In genomic region chrIII:3734007-3734406, ce11 we compare ENCODE assay signal across 7 worm cellular contexts.
TF ChIP-seq lines count a peak whose summit lies in the region.

Gene F34D10.3 (plus strand): TSS chrIII:3734255.

TF ChIP-seq in whole organism, L1 larva, 84 proteins besides CTCF, POLR2A, EP300 and RAD21:
- TF ChIP-seq lsy-2 (tag; optimal IDR thresholded peaks at IDR 0.05; lab: Kevin White, UChicago) (peak in 1 of 2 experiments; percentile 48), efl-1 (optimal IDR thresholded peaks at IDR 0.05; lab: Kevin White, UChicago) (peak; percentile 3 to 18), efl-1 (GFP tag; optimal IDR thresholded peaks at IDR 0.05 in 1 of 2; lab: Kevin White, UChicago) (peak; percentile 6 to 51), dpl-1 (GFP tag; optimal IDR thresholded peaks at IDR 0.05; lab: Kevin White, UChicago) (peak in 1 of 3 experiments; percentile 27), efl-3 (GFP tag; optimal IDR thresholded peaks at IDR 0.05; lab: Kevin White, UChicago) (no peak), nhr-28 (tag; optimal IDR thresholded peaks at IDR 0.05; lab: Kevin White, UChicago) (no peak), lin-35 (GFP tag; optimal IDR thresholded peaks at IDR 0.05; lab: Kevin White, UChicago) (peak; percentile 18 to 47)

TF ChIP-seq in whole organism, L2 larva, 48 proteins besides CTCF, POLR2A, EP300 and RAD21:
- TF ChIP-seq unc-55 (GFP tag; optimal IDR thresholded peaks at IDR 0.05; lab: Kevin White, UChicago), result peak; percentile 53
- peak; percentile 30 for TF ChIP-seq C34F6.9 (tag; optimal IDR thresholded peaks at IDR 0.05; lab: Kevin White, UChicago)
- no peak for TF ChIP-seq zag-1 (tag; optimal IDR thresholded peaks at IDR 0.05; lab: Kevin White, UChicago)
- TF ChIP-seq elt-1 (tag; optimal IDR thresholded peaks at IDR 0.05; lab: Kevin White, UChicago), result no peak
- TF ChIP-seq nhr-129 (tag; optimal IDR thresholded peaks at IDR 0.05; lab: Kevin White, UChicago), result peak; percentile 16
- peak in 1 of 2 experiments; percentile 3 for TF ChIP-seq lsy-2 (tag; optimal IDR thresholded peaks at IDR 0.05; lab: Kevin White, UChicago)
- TF ChIP-seq nhr-10 (tag; optimal IDR thresholded peaks at IDR 0.05; lab: Kevin White, UChicago), result no peak
TF ChIP-seq in whole organism, L2 larva: peak in this region for 4.

TF ChIP-seq in whole organism, L3 larva, 47 proteins besides CTCF, POLR2A, EP300 and RAD21:
- TF ChIP-seq lin-39 (tag; optimal IDR thresholded peaks at IDR 0.05; lab: Kevin White, UChicago) (peak; percentile 1), elt-1 (tag; optimal IDR thresholded peaks at IDR 0.05; lab: Kevin White, UChicago) (no peak), ztf-11 (tag; optimal IDR thresholded peaks at IDR 0.05; lab: Kevin White, UChicago) (no peak), ceh-82 (tag; optimal IDR thresholded peaks at IDR 0.05; lab: Kevin White, UChicago) (no peak), nfya-1 (tag; optimal IDR thresholded peaks at IDR 0.05; lab: Kevin White, UChicago; ENCODE audit: insufficient read depth) (peak; percentile 28), ceh-28 (tag; optimal IDR thresholded peaks at IDR 0.05; lab: Kevin White, UChicago) (no peak), hmg-11 (tag; optimal IDR thresholded peaks at IDR 0.05; lab: Kevin White, UChicago) (peak; percentile 6)

TF ChIP-seq in whole organism, L4 larva, 104 proteins besides CTCF, POLR2A, EP300 and RAD21:
- TF ChIP-seq mes-2 (tag; optimal IDR thresholded peaks at IDR 0.05; lab: Kevin White, UChicago; ENCODE audit: poor library complexity, severe bottlenecking) (peak; percentile 48), nhr-111 (GFP tag; optimal IDR thresholded peaks at IDR 0.05; lab: Kevin White, UChicago) (no peak), D1046.2 (GFP tag; IDR thresholded peaks at IDR 0.05; lab: Robert Waterston, UW) (no peak), aly-2 (tag; optimal IDR thresholded peaks at IDR 0.05; lab: Kevin White, UChicago) (no peak), lsy-2 (tag; optimal IDR thresholded peaks at IDR 0.05; lab: Kevin White, UChicago) (peak in 1 of 2 experiments; percentile 32), attf-4 (tag; optimal IDR thresholded peaks at IDR 0.05; lab: Kevin White, UChicago) (no peak)

TF ChIP-seq in whole organism, late embryonic, 69 proteins besides CTCF, POLR2A, EP300 and RAD21:
- TF ChIP-seq gmeb-2 (tag; optimal IDR thresholded peaks at IDR 0.05; lab: Kevin White, UChicago) (no peak), hlh-13 (GFP tag; optimal IDR thresholded peaks at IDR 0.05; lab: Kevin White, UChicago) (no peak), sox-4 (tag; optimal IDR thresholded peaks at IDR 0.05; lab: Kevin White, UChicago) (no peak), nhr-11 (tag; optimal IDR thresholded peaks at IDR 0.05; lab: Kevin White, UChicago) (no peak), unc-42 (tag; optimal IDR thresholded peaks at IDR 0.05; lab: Kevin White, UChicago) (peak; percentile 1)

TF ChIP-seq in whole organism, mixed stage, embryonic, 35 proteins besides CTCF, POLR2A, EP300 and RAD21:
- no peak for TF ChIP-seq unc-39 (tag; optimal IDR thresholded peaks at IDR 0.05; lab: Kevin White, UChicago)
- no peak for TF ChIP-seq mls-2 (tag; optimal IDR thresholded peaks at IDR 0.05; lab: Kevin White, UChicago)
- TF ChIP-seq M03D4.4 (tag; optimal IDR thresholded peaks at IDR 0.05; lab: Kevin White, UChicago), result no peak
- no peak for TF ChIP-seq ztf-11 (tag; optimal IDR thresholded peaks at IDR 0.05; lab: Kevin White, UChicago)
- no peak for TF ChIP-seq drap-1 (GFP tag; optimal IDR thresholded peaks at IDR 0.05; lab: Kevin White, UChicago)
- TF ChIP-seq hlh-1 (tag; optimal IDR thresholded peaks at IDR 0.05; lab: Kevin White, UChicago), result no peak
- TF ChIP-seq elt-1 (tag; optimal IDR thresholded peaks at IDR 0.05; lab: Kevin White, UChicago; ENCODE audit: borderline replicate concordance, insufficient read depth), result no peak
- TF ChIP-seq nhr-76 (tag; optimal IDR thresholded peaks at IDR 0.05; lab: Kevin White, UChicago), result no peak
- TF ChIP-seq unc-62 (GFP tag; optimal IDR thresholded peaks at IDR 0.05; lab: Kevin White, UChicago), result no peak
- TF ChIP-seq ces-1 (GFP tag; optimal IDR thresholded peaks at IDR 0.05; lab: Kevin White, UChicago), result peak; percentile 53
- no peak for TF ChIP-seq mab-5 (tag; optimal IDR thresholded peaks at IDR 0.05; lab: Kevin White, UChicago)
- TF ChIP-seq pha-4 (tag; optimal IDR thresholded peaks at IDR 0.05; lab: Kevin White, UChicago), result no peak
- TF ChIP-seq mep-1 (tag; optimal IDR thresholded peaks at IDR 0.05; lab: Kevin White, UChicago), result peak; percentile 8
- TF ChIP-seq lsy-2 (tag; optimal IDR thresholded peaks at IDR 0.05; lab: Kevin White, UChicago), result peak; percentile 14
- no peak for TF ChIP-seq unc-120 (tag; optimal IDR thresholded peaks at IDR 0.05; lab: Kevin White, UChicago; ENCODE audit: poor library complexity, severe bottlenecking)

TF ChIP-seq in whole organism, young adult, 124 proteins besides CTCF, POLR2A, EP300 and RAD21:
- no peak for TF ChIP-seq ceh-40 (GFP tag; IDR thresholded peaks at IDR 0.05; lab: Robert Waterston, UW)
- peak; percentile 61; the same call in 1 of the 2 replicates for TF ChIP-seq hmg-1.2 (GFP tag; IDR thresholded peaks at IDR 0.05; lab: Robert Waterston, UW)
- no peak for TF ChIP-seq B0261.1 (tag; optimal IDR thresholded peaks at IDR 0.05; lab: Kevin White, UChicago)
- TF ChIP-seq lin-35 (GFP tag; optimal IDR thresholded peaks at IDR 0.05; lab: Kevin White, UChicago), result no peak
- no peak for TF ChIP-seq lsl-1 (GFP tag; optimal IDR thresholded peaks at IDR 0.05; lab: Kevin White, UChicago)
- TF ChIP-seq chd-7 (tag; optimal IDR thresholded peaks at IDR 0.05; lab: Kevin White, UChicago), result no peak
- no peak for TF ChIP-seq unc-62 (GFP tag; optimal IDR thresholded peaks at IDR 0.05; lab: Kevin White, UChicago)
- TF ChIP-seq cebp-1 (GFP tag; IDR thresholded peaks at IDR 0.05; lab: Robert Waterston, UW), result no peak
- TF ChIP-seq cebp-1 (tag; optimal IDR thresholded peaks at IDR 0.05; lab: Kevin White, UChicago), result no peak
- no peak for TF ChIP-seq C17E4.6 (GFP tag; IDR thresholded peaks at IDR 0.05; lab: Robert Waterston, UW)
- TF ChIP-seq madf-6 (GFP tag; IDR thresholded peaks at IDR 0.05; lab: Robert Waterston, UW), result 0 out of 2 replicates have a peak, but pooled peaks have one; percentile 12
- no peak for TF ChIP-seq ceh-100 (GFP tag; IDR thresholded peaks at IDR 0.05; lab: Robert Waterston, UW)
- no peak for TF ChIP-seq hrde-1 (tag; optimal IDR thresholded peaks at IDR 0.05; lab: Kevin White, UChicago; ENCODE audit: borderline replicate concordance)
- TF ChIP-seq B0035.1 (tag; optimal IDR thresholded peaks at IDR 0.05; lab: Kevin White, UChicago), result no peak
- TF ChIP-seq gei-17 (GFP tag; optimal IDR thresholded peaks at IDR 0.05; lab: Kevin White, UChicago), result no peak
- TF ChIP-seq nhr-120 (GFP tag; IDR thresholded peaks at IDR 0.05; lab: Robert Waterston, UW), result no peak
- TF ChIP-seq nhr-179 (tag; optimal IDR thresholded peaks at IDR 0.05; lab: Kevin White, UChicago), result no peak
- TF ChIP-seq fkh-3 (tag; optimal IDR thresholded peaks at IDR 0.05; lab: Kevin White, UChicago), result no peak
- TF ChIP-seq attf-5 (GFP tag; optimal IDR thresholded peaks at IDR 0.05; lab: Kevin White, UChicago), result peak; percentile 7
- TF ChIP-seq tbx-9 (tag; optimal IDR thresholded peaks at IDR 0.05; lab: Kevin White, UChicago; ENCODE audit: borderline replicate concordance), result no peak
- no peak for TF ChIP-seq sdz-38 (tag; optimal IDR thresholded peaks at IDR 0.05; lab: Kevin White, UChicago)
- no peak for TF ChIP-seq hlh-12 (tag; optimal IDR thresholded peaks at IDR 0.05; lab: Kevin White, UChicago)
- no peak for TF ChIP-seq ccch-3 (GFP tag; optimal IDR thresholded peaks at IDR 0.05; lab: Kevin White, UChicago)
- no peak for TF ChIP-seq Y67H2A.10 (GFP tag; conservative IDR thresholded peaks at IDR 0.05; lab: Robert Waterston, UW)
